Worm (Caenorhabditis elegans): ENCODE results near the gene smz-1.

DNA sequence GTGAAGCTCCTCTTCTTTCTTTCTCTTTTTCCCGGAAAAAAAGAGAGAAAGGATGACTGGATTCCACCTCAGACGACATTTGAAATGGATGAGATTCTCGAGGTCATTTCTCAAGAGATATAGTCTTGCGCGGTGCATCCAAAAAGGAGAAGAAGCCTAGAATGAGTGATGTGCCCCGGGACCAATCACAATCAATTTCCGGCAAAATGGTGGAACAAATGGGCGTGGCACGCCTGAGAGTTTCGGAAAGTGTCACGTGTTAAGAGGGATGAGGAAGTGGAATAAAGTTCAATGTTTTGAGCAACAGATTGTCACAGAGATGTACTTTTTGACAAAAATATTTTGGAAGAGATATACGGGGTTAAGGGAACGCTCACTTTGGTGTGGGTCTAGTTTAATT lies 29.3 kb upstream of the smz-1 start:
- no peak for TF ChIP-seq ztf-29 (GFP tag; IDR thresholded peaks at IDR 0.05)
- TF ChIP-seq flt-1 (GFP tag; IDR thresholded peaks at IDR 0.05), result no peak
- TF ChIP-seq cog-1 (tag; optimal IDR thresholded peaks at IDR 0.05), result no peak
- TF ChIP-seq ztf-23 (GFP tag; IDR thresholded peaks at IDR 0.05), result no peak
- no peak for TF ChIP-seq ref-1 (GFP tag; conservative IDR thresholded peaks at IDR 0.05)

All from whole organism, midembryonic.